Comparison of ENCODE assay signal across 2 worm cellular contexts in genomic region chrX:4616832-4617231, ce11.
TF ChIP-seq lines count a peak whose summit lies in the region.

No protein-coding gene starts in this region.

TF ChIP-seq in whole organism, L1 larva, 84 proteins besides CTCF, POLR2A, EP300 and RAD21 (continued from another document):
- no peak for TF ChIP-seq mab-9 (GFP tag; IDR thresholded peaks at IDR 0.05; lab: Robert Waterston, UW)
- no peak for TF ChIP-seq ets-5 (GFP tag; IDR thresholded peaks at IDR 0.05; lab: Robert Waterston, UW)
- TF ChIP-seq sox-4 (tag; optimal IDR thresholded peaks at IDR 0.05; lab: Kevin White, UChicago): no peak
- TF ChIP-seq nhr-84 (tag; optimal IDR thresholded peaks at IDR 0.05; lab: Kevin White, UChicago): no peak
- TF ChIP-seq efl-3 (GFP tag; optimal IDR thresholded peaks at IDR 0.05; lab: Kevin White, UChicago): no peak
- TF ChIP-seq unc-86 (tag; optimal IDR thresholded peaks at IDR 0.05; lab: Kevin White, UChicago): peak; percentile 13
- peak in 1 of 3 experiments; percentile 52 for TF ChIP-seq ceh-82 (tag; optimal IDR thresholded peaks at IDR 0.05; lab: Kevin White, UChicago)
- TF ChIP-seq lin-15B (tag; optimal IDR thresholded peaks at IDR 0.05; lab: Kevin White, UChicago): no peak

TF ChIP-seq in whole organism, young adult, 124 proteins besides CTCF, POLR2A, EP300 and RAD21 (continued from another document):
- TF ChIP-seq dox-1 (GFP tag; IDR thresholded peaks at IDR 0.05; lab: Robert Waterston, UW) (peak; percentile 47; the same call in 1 of the 2 replicates), egl-18 (GFP tag; IDR thresholded peaks at IDR 0.05; lab: Robert Waterston, UW) (0 out of 2 replicates have a peak, but pooled peaks have one; percentile 6), F57A8.1 (GFP tag; optimal IDR thresholded peaks at IDR 0.05; lab: Kevin White, UChicago) (no peak), ztf-22 (GFP tag; optimal IDR thresholded peaks at IDR 0.05; lab: Kevin White, UChicago) (no peak), hmg-1.2 (GFP tag; IDR thresholded peaks at IDR 0.05; lab: Robert Waterston, UW) (peak; percentile 41; the same call in 1 of the 2 replicates), nfyb-1 (GFP tag; IDR thresholded peaks at IDR 0.05; lab: Robert Waterston, UW) (peak; percentile 54; the same call in 1 of the 2 replicates), F23B12.7 (tag; optimal IDR thresholded peaks at IDR 0.05; lab: Kevin White, UChicago; ENCODE audit: insufficient read depth) (no peak), rpc-1 (optimal IDR thresholded peaks at IDR 0.05; lab: Kevin White, UChicago) (no peak), rpc-1 (tag; optimal IDR thresholded peaks at IDR 0.05; lab: Kevin White, UChicago) (no peak), F22D6.2 (tag; optimal IDR thresholded peaks at IDR 0.05; lab: Kevin White, UChicago) (no peak), chd-7 (tag; optimal IDR thresholded peaks at IDR 0.05; lab: Kevin White, UChicago) (no peak), pha-4 (tag; optimal IDR thresholded peaks at IDR 0.05; lab: Kevin White, UChicago) (no peak), F39B2.1 (GFP tag; IDR thresholded peaks at IDR 0.05; lab: Robert Waterston, UW) (no peak), bed-1 (GFP tag; IDR thresholded peaks at IDR 0.05; lab: Robert Waterston, UW) (no peak), sea-2 (GFP tag; IDR thresholded peaks at IDR 0.05; lab: Robert Waterston, UW) (no peak), let-607 (tag; optimal IDR thresholded peaks at IDR 0.05; lab: Kevin White, UChicago) (no peak), pbrm-1 (GFP tag; IDR thresholded peaks at IDR 0.05; lab: Robert Waterston, UW) (0 out of 2 replicates have a peak, but pooled peaks have one; percentile 33), nfya-2 (GFP tag; IDR thresholded peaks at IDR 0.05; lab: Robert Waterston, UW) (no peak), ztf-6 (GFP tag; IDR thresholded peaks at IDR 0.05; lab: Robert Waterston, UW) (peak; percentile 71; the same call in 1 of the 2 replicates), ztf-3 (GFP tag; optimal IDR thresholded peaks at IDR 0.05; lab: Kevin White, UChicago) (no peak), F55B11.4 (tag; optimal IDR thresholded peaks at IDR 0.05; lab: Kevin White, UChicago; ENCODE audit: borderline replicate concordance, insufficient read depth) (no peak), F37B4.10 (GFP tag; IDR thresholded peaks at IDR 0.05; lab: Robert Waterston, UW) (no peak), zfh-2 (GFP tag; conservative IDR thresholded peaks at IDR 0.05; lab: Robert Waterston, UW) (peak; percentile 83), mel-28 (tag; optimal IDR thresholded peaks at IDR 0.05; lab: Kevin White, UChicago; ENCODE audit: borderline replicate concordance) (no peak), hrde-1 (tag; optimal IDR thresholded peaks at IDR 0.05; lab: Kevin White, UChicago; ENCODE audit: borderline replicate concordance) (no peak), snpc-1.3 (tag; optimal IDR thresholded peaks at IDR 0.05; lab: Kevin White, UChicago; ENCODE audit: insufficient read depth) (no peak), lin-35 (GFP tag; optimal IDR thresholded peaks at IDR 0.05; lab: Kevin White, UChicago) (no peak), hlh-26 (GFP tag; conservative IDR thresholded peaks at IDR 0.05; lab: Robert Waterston, UW) (0 out of 2 replicates have a peak, but pooled peaks have one; percentile 57), ets-4 (GFP tag; optimal IDR thresholded peaks at IDR 0.05; lab: Kevin White, UChicago) (peak; percentile 0), hsf-1 (GFP tag; IDR thresholded peaks at IDR 0.05; lab: Robert Waterston, UW) (no peak), nhr-120 (GFP tag; IDR thresholded peaks at IDR 0.05; lab: Robert Waterston, UW) (no peak), madf-10 (tag; optimal IDR thresholded peaks at IDR 0.05; lab: Kevin White, UChicago) (peak; percentile 93), Y95B8A.8 (GFP tag; IDR thresholded peaks at IDR 0.05; lab: Robert Waterston, UW) (no peak), efl-1 (GFP tag; optimal IDR thresholded peaks at IDR 0.05; lab: Kevin White, UChicago) (peak; percentile 63), ztf-18 (tag; optimal IDR thresholded peaks at IDR 0.05; lab: Kevin White, UChicago) (no peak), snpc-1.1 (tag; optimal IDR thresholded peaks at IDR 0.05; lab: Kevin White, UChicago; ENCODE audit: insufficient read depth) (no peak), snpc-3.4 (tag; optimal IDR thresholded peaks at IDR 0.05; lab: Kevin White, UChicago) (no peak), ceh-27 (GFP tag; optimal IDR thresholded peaks at IDR 0.05; lab: Kevin White, UChicago) (peak; percentile 27), tbp1 (GFP tag; optimal IDR thresholded peaks at IDR 0.05; lab: Kevin White, UChicago) (no peak), ztf-28 (GFP tag; IDR thresholded peaks at IDR 0.05; lab: Robert Waterston, UW) (no peak), tlf-1 (GFP tag; optimal IDR thresholded peaks at IDR 0.05; lab: Kevin White, UChicago) (no peak), Y53G8AR.9 (GFP tag; conservative IDR thresholded peaks at IDR 0.05; lab: Robert Waterston, UW) (no peak), B0035.1 (tag; optimal IDR thresholded peaks at IDR 0.05; lab: Kevin White, UChicago) (no peak), K11D2.4 (GFP tag; IDR thresholded peaks at IDR 0.05; lab: Robert Waterston, UW) (0 out of 2 replicates have a peak, but pooled peaks have one; percentile 42), mes-4 (tag; optimal IDR thresholded peaks at IDR 0.05; lab: Kevin White, UChicago) (no peak), F49E8.2 (tag; optimal IDR thresholded peaks at IDR 0.05; lab: Kevin White, UChicago; ENCODE audit: insufficient read depth) (no peak), D2030.7 (GFP tag; IDR thresholded peaks at IDR 0.05; lab: Robert Waterston, UW) (no peak), B0336.3 (GFP tag; IDR thresholded peaks at IDR 0.05; lab: Robert Waterston, UW) (no peak), lsy-27 (tag; optimal IDR thresholded peaks at IDR 0.05; lab: Kevin White, UChicago; ENCODE audit: borderline replicate concordance, insufficient read depth) (no peak), F57C9.4 (tag; optimal IDR thresholded peaks at IDR 0.05; lab: Kevin White, UChicago) (no peak), madf-3 (GFP tag; IDR thresholded peaks at IDR 0.05; lab: Robert Waterston, UW) (peak; percentile 91), aptf-2 (GFP tag; conservative IDR thresholded peaks at IDR 0.05; lab: Robert Waterston, UW) (no peak), ceh-40 (GFP tag; IDR thresholded peaks at IDR 0.05; lab: Robert Waterston, UW) (no peak), aptf-3 (GFP tag; IDR thresholded peaks at IDR 0.05; lab: Robert Waterston, UW) (no peak), sdz-38 (tag; optimal IDR thresholded peaks at IDR 0.05; lab: Kevin White, UChicago) (no peak), zim-3 (tag; optimal IDR thresholded peaks at IDR 0.05; lab: Kevin White, UChicago) (no peak), athp-1 (tag; optimal IDR thresholded peaks at IDR 0.05; lab: Kevin White, UChicago) (no peak), fkh-3 (tag; optimal IDR thresholded peaks at IDR 0.05; lab: Kevin White, UChicago) (no peak), ceh-91 (GFP tag; IDR thresholded peaks at IDR 0.05; lab: Robert Waterston, UW) (no peak), xnd-1 (tag; optimal IDR thresholded peaks at IDR 0.05; lab: Kevin White, UChicago) (no peak), dpl-1 (GFP tag; optimal IDR thresholded peaks at IDR 0.05; lab: Kevin White, UChicago) (no peak), attf-6 (GFP tag; IDR thresholded peaks at IDR 0.05; lab: Robert Waterston, UW) (no peak), repo-1 (tag; optimal IDR thresholded peaks at IDR 0.05; lab: Kevin White, UChicago) (no peak), cebp-1 (GFP tag; IDR thresholded peaks at IDR 0.05; lab: Robert Waterston, UW) (0 out of 2 replicates have a peak, but pooled peaks have one; percentile 30), cebp-1 (tag; optimal IDR thresholded peaks at IDR 0.05; lab: Kevin White, UChicago) (peak; percentile 55), lin-40 (tag; optimal IDR thresholded peaks at IDR 0.05; lab: Kevin White, UChicago) (peak; percentile 27), die-1 (tag; optimal IDR thresholded peaks at IDR 0.05; lab: Kevin White, UChicago) (peak; percentile 20), attf-5 (GFP tag; optimal IDR thresholded peaks at IDR 0.05; lab: Kevin White, UChicago) (peak; percentile 52), hlh-12 (tag; optimal IDR thresholded peaks at IDR 0.05; lab: Kevin White, UChicago) (no peak), let-526 (GFP tag; IDR thresholded peaks at IDR 0.05; lab: Robert Waterston, UW) (no peak), nhr-179 (tag; optimal IDR thresholded peaks at IDR 0.05; lab: Kevin White, UChicago) (no peak), atf-7 (tag; optimal IDR thresholded peaks at IDR 0.05; lab: Kevin White, UChicago) (no peak), snpc-4 (GFP tag; optimal IDR thresholded peaks at IDR 0.05; lab: Kevin White, UChicago) (no peak), snpc-4 (tag; optimal IDR thresholded peaks at IDR 0.05; lab: Kevin White, UChicago) (no peak), F33H1.4 (GFP tag; IDR thresholded peaks at IDR 0.05; lab: Robert Waterston, UW) (no peak), madf-6 (GFP tag; IDR thresholded peaks at IDR 0.05; lab: Robert Waterston, UW) (no peak), sptf-2 (GFP tag; optimal IDR thresholded peaks at IDR 0.05; lab: Kevin White, UChicago) (no peak), K12H6.12 (tag; optimal IDR thresholded peaks at IDR 0.05; lab: Kevin White, UChicago) (no peak), Y56A3A.18 (GFP tag; IDR thresholded peaks at IDR 0.05; lab: Robert Waterston, UW) (no peak), F10E7.11 (tag; optimal IDR thresholded peaks at IDR 0.05; lab: Kevin White, UChicago) (peak; percentile 4), B0261.1 (tag; optimal IDR thresholded peaks at IDR 0.05; lab: Kevin White, UChicago) (no peak), Y53F4B.3 (GFP tag; IDR thresholded peaks at IDR 0.05; lab: Robert Waterston, UW) (no peak), him-1 (tag; optimal IDR thresholded peaks at IDR 0.05; lab: Kevin White, UChicago) (no peak)
